Worm (Caenorhabditis elegans): Measurements from ENCODE around the gene Y41D4B.15.
A peak's percentile ranks its signal among the peaks of the same experiment; 100 is the strongest.

Gene Y41D4B.15

DNA sequence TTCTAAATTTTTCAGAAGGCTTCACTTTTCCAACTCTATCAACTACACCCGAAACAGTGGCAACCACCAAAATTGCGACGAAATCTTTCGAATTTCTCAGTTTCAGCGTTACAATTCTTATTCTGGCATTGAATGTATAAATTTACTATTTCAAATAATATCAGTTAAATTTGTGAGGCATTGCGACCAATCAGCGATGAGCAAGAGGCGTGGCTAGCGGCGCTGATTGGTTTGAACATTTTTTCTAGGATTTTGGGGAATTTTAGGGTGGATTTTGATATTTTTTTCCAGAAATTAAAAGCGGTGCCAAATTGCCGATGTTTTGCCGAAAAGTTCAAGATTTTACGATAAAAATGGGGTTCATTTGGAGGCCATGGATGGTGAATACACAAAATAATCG, 3.7 kb downstream of the Y41D4B.15 start:
- TF ChIP-seq fkh-2 (tag; optimal IDR thresholded peaks at IDR 0.05) (no peak), nfya-1 (tag; optimal IDR thresholded peaks at IDR 0.05; ENCODE audit: insufficient read depth) (peak; percentile 96), fos-1 (tag; optimal IDR thresholded peaks at IDR 0.05) (no peak)

- TF ChIP-seq ama-1 (optimal IDR thresholded peaks at IDR 0.05) (no peak), ztf-4 (tag; optimal IDR thresholded peaks at IDR 0.05) (no peak), elt-3 (tag; optimal IDR thresholded peaks at IDR 0.05) (no peak), ceh-28 (tag; optimal IDR thresholded peaks at IDR 0.05) (no peak), elt-2 (tag; optimal IDR thresholded peaks at IDR 0.05) (no peak), lin-15B (tag; optimal IDR thresholded peaks at IDR 0.05) (no peak), fos-1 (tag; optimal IDR thresholded peaks at IDR 0.05) (no peak), nhr-11 (tag; optimal IDR thresholded peaks at IDR 0.05) (no peak), unc-39 (tag; optimal IDR thresholded peaks at IDR 0.05) (no peak), egl-27 (tag; optimal IDR thresholded peaks at IDR 0.05) (no peak), mdl-1 (tag; optimal IDR thresholded peaks at IDR 0.05) (no peak), daf-12 (tag; optimal IDR thresholded peaks at IDR 0.05) (no peak), nhr-23 (tag; optimal IDR thresholded peaks at IDR 0.05) (no peak)
These were observed 12.8 kb downstream of the Y41D4B.15 start, which contains the start of gene Y41D4B.14 for ce11 chrIV:1576731-1577130. Gene Y41D4B.14 (plus strand): TSS chrIV:1577031.

DNA sequence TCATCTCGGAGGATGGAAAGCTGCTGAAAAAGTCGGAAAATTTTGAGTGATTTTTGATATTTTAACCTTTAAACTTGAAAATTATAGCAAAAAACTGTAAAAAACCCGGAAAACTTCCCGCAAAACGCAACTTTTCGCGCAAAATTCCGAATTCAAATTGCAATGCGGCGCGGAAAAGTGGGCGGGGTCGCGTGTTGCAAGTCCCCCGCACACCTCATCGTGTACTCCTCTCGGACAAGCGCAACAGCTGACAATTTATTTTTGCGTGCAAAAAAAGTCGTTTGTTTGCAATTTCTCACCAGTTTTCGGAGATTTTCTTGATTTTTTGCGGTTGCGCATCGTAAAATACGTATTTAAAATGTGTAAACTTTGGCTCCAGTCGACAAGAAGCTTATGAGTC, 31.9 kb downstream of the Y41D4B.15 start, which contains the start of gene npp-8:
Gene npp-8 (minus strand): TSS at position 23 of the 400 bp plus-strand sequence.
- TF ChIP-seq lin-15B (tag; optimal IDR thresholded peaks at IDR 0.05), result peak; percentile 84
- TF ChIP-seq tbx-2 (tag; optimal IDR thresholded peaks at IDR 0.05), result peak; percentile 61
- TF ChIP-seq ceh-16 (tag; optimal IDR thresholded peaks at IDR 0.05), result peak; percentile 31
- no peak for TF ChIP-seq fkh-2 (tag; optimal IDR thresholded peaks at IDR 0.05)
- TF ChIP-seq snpc-4 (tag; optimal IDR thresholded peaks at IDR 0.05), result peak; percentile 61
- TF ChIP-seq lsy-12 (tag; optimal IDR thresholded peaks at IDR 0.05), result peak; percentile 86
- TF ChIP-seq sea-2 (GFP tag; optimal IDR thresholded peaks at IDR 0.05), result no peak
- peak; percentile 55 for TF ChIP-seq R02D3.7 (tag; optimal IDR thresholded peaks at IDR 0.05)
- TF ChIP-seq daf-12 (tag; optimal IDR thresholded peaks at IDR 0.05), result no peak
- TF ChIP-seq nhr-28 (tag; optimal IDR thresholded peaks at IDR 0.05), result no peak
- TF ChIP-seq ZK546.5 (tag; optimal IDR thresholded peaks at IDR 0.05), result no peak
- TF ChIP-seq elt-3 (tag; optimal IDR thresholded peaks at IDR 0.05), result no peak
- no peak for TF ChIP-seq ztf-11 (tag; optimal IDR thresholded peaks at IDR 0.05)
- peak; percentile 82 for TF ChIP-seq nfya-1 (tag; optimal IDR thresholded peaks at IDR 0.05; ENCODE audit: insufficient read depth)
- peak; percentile 16 for TF ChIP-seq ceh-82 (tag; optimal IDR thresholded peaks at IDR 0.05)
- no peak for TF ChIP-seq eor-1 (tag; optimal IDR thresholded peaks at IDR 0.05)
- no peak for TF ChIP-seq unc-62 (GFP tag; optimal IDR thresholded peaks at IDR 0.05)
- no peak for TF ChIP-seq ceh-9 (tag; optimal IDR thresholded peaks at IDR 0.05)
- peak; percentile 67 for TF ChIP-seq ceh-28 (tag; optimal IDR thresholded peaks at IDR 0.05)
- peak; percentile 93 for TF ChIP-seq hmg-11 (tag; optimal IDR thresholded peaks at IDR 0.05)
- no peak for TF ChIP-seq unc-39 (tag; optimal IDR thresholded peaks at IDR 0.05)
- peak; percentile 4 for TF ChIP-seq fos-1 (tag; optimal IDR thresholded peaks at IDR 0.05)
- TF ChIP-seq jun-1 (tag; optimal IDR thresholded peaks at IDR 0.05), result peak; percentile 33
- TF ChIP-seq ztf-4 (tag; optimal IDR thresholded peaks at IDR 0.05), result no peak
- peak; percentile 74 for TF ChIP-seq nhr-25 (tag; optimal IDR thresholded peaks at IDR 0.05)
- TF ChIP-seq elt-2 (tag; optimal IDR thresholded peaks at IDR 0.05), result peak; percentile 64
- no peak for TF ChIP-seq nhr-237 (tag; optimal IDR thresholded peaks at IDR 0.05)
- peak; percentile 6 for TF ChIP-seq egl-27 (tag; optimal IDR thresholded peaks at IDR 0.05)
- TF ChIP-seq fkh-10 (GFP tag; optimal IDR thresholded peaks at IDR 0.05), result no peak
- no peak for TF ChIP-seq zag-1 (tag; optimal IDR thresholded peaks at IDR 0.05)
- peak; percentile 52 for TF ChIP-seq ama-1 (optimal IDR thresholded peaks at IDR 0.05)
- TF ChIP-seq pha-4 (tag; optimal IDR thresholded peaks at IDR 0.05), result peak; percentile 84
- peak; percentile 77 for TF ChIP-seq nhr-23 (tag; optimal IDR thresholded peaks at IDR 0.05)
- TF ChIP-seq skn-1 (tag; optimal IDR thresholded peaks at IDR 0.05), result peak; percentile 73
- TF ChIP-seq nhr-11 (tag; optimal IDR thresholded peaks at IDR 0.05), result no peak
- TF ChIP-seq nhr-67 (tag; optimal IDR thresholded peaks at IDR 0.05), result no peak
- peak; percentile 77 for TF ChIP-seq lin-39 (tag; optimal IDR thresholded peaks at IDR 0.05)
- TF ChIP-seq nhr-76 (tag; optimal IDR thresholded peaks at IDR 0.05), result no peak
